Worm (Caenorhabditis elegans) whole organism, L4 larva: ENCODE measurements around the gene sups-1.

Source experiments
- dpl-1 ChIP-seq: fragments of 150-350 bp; optimal IDR thresholded peaks from 2 replicates; lab custom pipeline; 2014; ENCODE audit warnings: missing biosample characterization, missing genetic modification reagents, missing genetic modification characterization
- set-16 ChIP-seq: fragments of 200-800 bp; sonication (Bioruptor generic); IDR thresholded peaks from 2 replicates; pipeline ENCODE4 v1.3.6; 2022; ENCODE audit warnings: missing genetic modification reagents, missing genetic modification characterization, missing compliant biosample characterization

ce11 chrX:5975228-5975627 is 28.7 kb upstream of the sups-1 start:
- no peak for TF ChIP-seq dpl-1 (GFP tag; lab: Kevin White, UChicago)
- TF ChIP-seq set-16 = no peak
